Fruit fly (Drosophila melanogaster) whole organism, prepupa: ENCODE results near the gene Fcp3C.

Experiments used
- CG10631 ChIP-seq: fragments of 200-800 bp; sonication (Bioruptor generic); optimal IDR thresholded peaks from 2 replicates; lab custom pipeline; 2016; ENCODE audit warnings: missing biosample characterization, missing genetic modification characterization
- CG10669 ChIP-seq: fragments of 200-800 bp; sonication (Bioruptor generic); optimal IDR thresholded peaks from 3 replicates; lab custom pipeline; 2018; ENCODE audit warnings: missing biosample characterization, mild to moderate bottlenecking, missing genetic modification characterization, moderate library complexity
- CG11294 ChIP-seq: fragments of 200-800 bp; sonication (Bioruptor generic); IDR thresholded peaks from 2 replicates; pipeline ENCODE4 v1.3.6; 2022; ENCODE audit warnings: missing biosample characterization, missing genetic modification characterization
- CG15336 ChIP-seq: fragments of 200-800 bp; sonication (Bioruptor generic); IDR thresholded peaks from 2 replicates; pipeline ENCODE4 v1.3.6; 2022; ENCODE audit warnings: missing biosample characterization, missing genetic modification characterization
- CG1621 ChIP-seq: fragments of 200-800 bp; sonication (Bioruptor generic); optimal IDR thresholded peaks from 3 replicates; lab custom pipeline; 2018; ENCODE audit warnings: missing biosample characterization, mild to moderate bottlenecking, missing genetic modification characterization
- CG3032 ChIP-seq: fragments of 200-800 bp; optimal IDR thresholded peaks from 2 replicates; lab custom pipeline; 2019; ENCODE audit warnings: missing biosample characterization, mild to moderate bottlenecking, missing genetic modification characterization, moderate library complexity
- CG31627 ChIP-seq: fragments of 200-800 bp; sonication (Bioruptor generic); optimal IDR thresholded peaks from 3 replicates; lab custom pipeline; 2016; ENCODE audit warnings: missing biosample characterization, missing genetic modification characterization
- CG34406 ChIP-seq: fragments of 200-800 bp; sonication (Bioruptor generic); optimal IDR thresholded peaks from 3 replicates; lab custom pipeline; 2016; ENCODE audit warnings: missing biosample characterization, missing genetic modification characterization
- CG3919 ChIP-seq: fragments of 200-800 bp; sonication (Bioruptor generic); optimal IDR thresholded peaks from 3 replicates; lab custom pipeline; 2016; ENCODE audit warnings: missing biosample characterization, missing genetic modification characterization
- CG6163 ChIP-seq: fragments of 200-800 bp; sonication (Bioruptor generic); IDR thresholded peaks from 3 replicates; pipeline ENCODE4 v1.3.6; 2022; ENCODE audit warnings: missing biosample characterization, missing genetic modification characterization
- CG6276 ChIP-seq: fragments of 200-800 bp; sonication (Bioruptor generic); optimal IDR thresholded peaks from 2 replicates; lab custom pipeline; 2017; ENCODE audit warnings: missing biosample characterization, mild to moderate bottlenecking, missing genetic modification characterization
- CG6792 ChIP-seq: fragments of 200-800 bp; sonication (Bioruptor generic); optimal IDR thresholded peaks from 3 replicates; lab custom pipeline; 2016; ENCODE audit warnings: missing biosample characterization, missing genetic modification characterization
- CG6808 ChIP-seq: fragments of 200-800 bp; sonication (Bioruptor generic); optimal IDR thresholded peaks from 3 replicates; lab custom pipeline; 2017; ENCODE audit warnings: missing biosample characterization, missing genetic modification characterization, mild to moderate bottlenecking, moderate library complexity, missing genetic modification reagents
- CG7368 ChIP-seq: fragments of 200-800 bp; sonication (Bioruptor generic); optimal IDR thresholded peaks from 3 replicates; lab custom pipeline; 2016; ENCODE audit warnings: missing biosample characterization, missing genetic modification characterization
- CG8119 ChIP-seq: fragments of 200-800 bp; sonication (Bioruptor generic); IDR thresholded peaks from 3 replicates; pipeline ENCODE4 v1.3.6; 2022; ENCODE audit warnings: missing biosample characterization, missing genetic modification characterization
- CG8319 ChIP-seq: fragments of 200-800 bp; sonication (Bioruptor generic); optimal IDR thresholded peaks from 3 replicates; lab custom pipeline; 2016; ENCODE audit warnings: missing biosample characterization, missing genetic modification characterization
- CG8632 ChIP-seq: fragments of 200-800 bp; sonication (Bioruptor generic); optimal IDR thresholded peaks from 3 replicates; lab custom pipeline; 2016; ENCODE audit warnings: missing biosample characterization, missing genetic modification characterization
- Eip75B ChIP-seq: fragments of 200-800 bp; sonication (Bioruptor generic); optimal IDR thresholded peaks from 3 replicates; lab custom pipeline; 2016; ENCODE audit warnings: missing biosample characterization, missing genetic modification characterization
- Eip78C ChIP-seq: fragments of 200-800 bp; sonication (Bioruptor generic); peaks from one replicate; lab custom pipeline; 2016; ENCODE audit warnings: missing biosample characterization, missing genetic modification characterization
- Ets96B ChIP-seq: fragments of 200-800 bp; optimal IDR thresholded peaks from 2 replicates; lab custom pipeline; 2019; ENCODE audit warnings: missing biosample characterization, mild to moderate bottlenecking, missing genetic modification characterization, moderate library complexity
- Gug ChIP-seq: fragments of 200-800 bp; sonication (Bioruptor generic); IDR thresholded peaks from 2 replicates; pipeline ENCODE4 v1.3.6; 2022; ENCODE audit warnings: missing biosample characterization, missing genetic modification characterization
- Hr38 ChIP-seq: sonication (Bioruptor generic); optimal IDR thresholded peaks from 2 replicates; lab custom pipeline; 2016; ENCODE audit warnings: missing biosample characterization, missing genetic modification characterization
- Met ChIP-seq: fragments of 200-800 bp; sonication (Bioruptor generic); optimal IDR thresholded peaks from 3 replicates; lab custom pipeline; 2016; ENCODE audit warnings: missing biosample characterization, missing genetic modification characterization
- OdsH ChIP-seq: fragments of 200-800 bp; sonication (Bioruptor generic); optimal IDR thresholded peaks from 3 replicates; lab custom pipeline; 2016; ENCODE audit warnings: missing biosample characterization, missing genetic modification characterization
- Sox102F ChIP-seq: fragments of 200-800 bp; sonication (Bioruptor generic); optimal IDR thresholded peaks from 2 replicates; lab custom pipeline; 2016; ENCODE audit warnings: missing biosample characterization, mild to moderate bottlenecking, missing genetic modification characterization
- Sox15 ChIP-seq: fragments of 200-800 bp; sonication (Bioruptor generic); optimal IDR thresholded peaks from 3 replicates; lab custom pipeline; 2016; ENCODE audit warnings: missing biosample characterization, missing genetic modification characterization
- achi ChIP-seq: fragments of 200-800 bp; sonication (Bioruptor generic); optimal IDR thresholded peaks from 3 replicates; lab custom pipeline; 2016; ENCODE audit warnings: missing biosample characterization, missing genetic modification characterization
- cyc ChIP-seq: fragments of 200-800 bp; sonication (Bioruptor generic); optimal IDR thresholded peaks from 3 replicates; lab custom pipeline; 2016; ENCODE audit warnings: missing biosample characterization, missing genetic modification characterization
- dsx ChIP-seq: fragments of 200-800 bp; optimal IDR thresholded peaks from 3 replicates; lab custom pipeline; 2019; ENCODE audit warnings: missing biosample characterization, mild to moderate bottlenecking, missing genetic modification characterization, moderate library complexity; ENCODE audit not compliant: poor library complexity, severe bottlenecking
- eg ChIP-seq: fragments of 200-800 bp; sonication (Bioruptor generic); IDR thresholded peaks from 3 replicates; pipeline ENCODE4 v1.3.6; 2022; ENCODE audit warnings: missing biosample characterization, missing genetic modification characterization
- esn ChIP-seq: fragments of 200-800 bp; sonication (Bioruptor generic); optimal IDR thresholded peaks from 2 replicates; lab custom pipeline; 2016; ENCODE audit warnings: missing biosample characterization, mild to moderate bottlenecking, missing genetic modification characterization, moderate library complexity
- fd59A ChIP-seq: fragments of 200-800 bp; sonication (Bioruptor generic); optimal IDR thresholded peaks from 2 replicates; lab custom pipeline; 2017; ENCODE audit warnings: missing biosample characterization, mild to moderate bottlenecking, missing genetic modification characterization, missing genetic modification reagents
- lz ChIP-seq: fragments of 200-800 bp; sonication (Bioruptor generic); optimal IDR thresholded peaks from 3 replicates; lab custom pipeline; 2016; ENCODE audit warnings: missing biosample characterization, missing genetic modification characterization
- pdm3 ChIP-seq: fragments of 200-800 bp; sonication (Bioruptor generic); optimal IDR thresholded peaks from 3 replicates; lab custom pipeline; 2016; ENCODE audit warnings: missing biosample characterization, missing genetic modification characterization
- spab ChIP-seq: fragments of 200-800 bp; sonication (Bioruptor generic); optimal IDR thresholded peaks from 2 replicates; lab custom pipeline; 2017; ENCODE audit warnings: missing biosample characterization, mild to moderate bottlenecking, missing genetic modification characterization, missing genetic modification reagents
- ss ChIP-seq, 2 experiments: fragments of 200-800 bp; sonication (Bioruptor generic); optimal IDR thresholded peaks; 2 replicates in 1 of 2; 3 replicates in 1 of 2; lab custom pipeline; 2017 to 2018; ENCODE audit warnings: mild to moderate bottlenecking in 2 of 2, missing biosample characterization in 2 of 2, missing genetic modification characterization in 2 of 2, moderate library complexity in 1 of 2
- svp ChIP-seq: fragments of 200-800 bp; sonication (Bioruptor generic); peaks from one replicate; lab custom pipeline; 2016; ENCODE audit warnings: missing biosample characterization, missing genetic modification characterization
- topi ChIP-seq: fragments of 200-800 bp; sonication (Bioruptor generic); optimal IDR thresholded peaks from 3 replicates; lab custom pipeline; 2016; ENCODE audit warnings: missing biosample characterization, missing genetic modification characterization
- vri ChIP-seq: fragments of 200-800 bp; sonication (Bioruptor generic); optimal IDR thresholded peaks from 3 replicates; lab custom pipeline; 2016; ENCODE audit warnings: missing biosample characterization, mild to moderate bottlenecking, missing genetic modification characterization

Fcp3C gene

dm6 chrX:3162405-3163256, 11.6 kb downstream of the Fcp3C start (continued):
- TF ChIP-seq CG8119 (peak; percentile 95), CG31627 (GFP tag; lab: Kevin White, UChicago) (peak; percentile 93), Gug (GFP tag; lab: Robert Waterston, UW) (peak; percentile 91), CG6276 (GFP tag; lab: Kevin White, UChicago) (peak; percentile 87), CG7368 (GFP tag; lab: Kevin White, UChicago) (peak; percentile 88), CG3919 (peak; percentile 94), CG8319 (GFP tag; lab: Kevin White, UChicago) (peak; percentile 89), lz (GFP tag; lab: Kevin White, UChicago) (peak; percentile 93), Sox102F (GFP tag; lab: Kevin White, UChicago) (peak; percentile 87), Sox15 (GFP tag; lab: Kevin White, UChicago) (peak; percentile 90), Eip75B (GFP tag; lab: Kevin White, UChicago) (peak; percentile 92), vri (GFP tag; lab: Kevin White, UChicago) (peak; percentile 89), CG8632 (GFP tag; lab: Kevin White, UChicago) (peak; percentile 90), achi (GFP tag; lab: Kevin White, UChicago) (peak; percentile 94), CG11294 (GFP tag; lab: Robert Waterston, UW) (peak; percentile 85), pdm3 (GFP tag; lab: Kevin White, UChicago) (peak; percentile 92), OdsH (peak; percentile 94), topi (peak; percentile 94), CG3032 (tag; lab: Kevin White, UChicago) (peak; percentile 88), CG6792 (peak; percentile 94), CG15336 (GFP tag; lab: Robert Waterston, UW) (peak; percentile 95), spab (GFP tag; lab: Kevin White, UChicago) (peak; percentile 80), dsx (GFP tag; lab: Kevin White, UChicago) (peak; percentile 85), fd59A (GFP tag; lab: Kevin White, UChicago) (peak; percentile 91), CG6808 (GFP tag; lab: Kevin White, UChicago) (peak; percentile 84), Hr38 (no peak), CG10669 (GFP tag; lab: Kevin White, UChicago) (peak; percentile 92), CG34406 (GFP tag; lab: Kevin White, UChicago) (peak; percentile 90), cyc (peak; percentile 94), svp (peak; percentile 95)

dm6 chrX:3161542-3162377, 12.5 kb downstream of the Fcp3C start:
- peak; percentile 36; the same call in 2 of the 3 replicates for TF ChIP-seq CG6163 (GFP tag; lab: Robert Waterston, UW)
- peak; percentile 30 for TF ChIP-seq dsx (GFP tag; lab: Kevin White, UChicago)
- TF ChIP-seq Ets96B (tag; lab: Kevin White, UChicago): peak; percentile 31
- TF ChIP-seq Eip78C (GFP tag; lab: Kevin White, UChicago): peak; percentile 59
- no peak for TF ChIP-seq esn (GFP tag; lab: Kevin White, UChicago)
- TF ChIP-seq CG10631 (GFP tag; lab: Kevin White, UChicago): no peak
- TF ChIP-seq eg (GFP tag; lab: Robert Waterston, UW): peak; percentile 9
- TF ChIP-seq CG8119: peak; percentile 10; the same call in 2 of the 3 replicates
- TF ChIP-seq CG34406 (GFP tag; lab: Kevin White, UChicago): peak; percentile 34
- TF ChIP-seq Met: peak; percentile 11
- peak; percentile 44 to 72 for TF ChIP-seq ss (GFP tag; optimal IDR thresholded peaks at IDR 0.05; lab: Kevin White, UChicago)
- TF ChIP-seq CG6808 (GFP tag; lab: Kevin White, UChicago): peak; percentile 2
- TF ChIP-seq CG7368 (GFP tag; lab: Kevin White, UChicago): no peak
- TF ChIP-seq CG3032 (tag; lab: Kevin White, UChicago): peak; percentile 32
- peak; percentile 5 for TF ChIP-seq CG1621 (tag; lab: Kevin White, UChicago)
